Fruit fly (Drosophila melanogaster) whole organism, prepupa: ENCODE measurements around the gene CG11912.

Experiments
- CG10631 ChIP-seq: fragments of 200-800 bp; sonication (Bioruptor generic); optimal IDR thresholded peaks from 2 replicates; lab custom pipeline; 2016; ENCODE audit warnings: missing biosample characterization, missing genetic modification characterization
- CG10669 ChIP-seq: fragments of 200-800 bp; sonication (Bioruptor generic); optimal IDR thresholded peaks from 3 replicates; lab custom pipeline; 2018; ENCODE audit warnings: missing biosample characterization, mild to moderate bottlenecking, missing genetic modification characterization, moderate library complexity
- CG11294 ChIP-seq: fragments of 200-800 bp; sonication (Bioruptor generic); IDR thresholded peaks from 2 replicates; pipeline ENCODE4 v1.3.6; 2022; ENCODE audit warnings: missing biosample characterization, missing genetic modification characterization
- CG11762 ChIP-seq: fragments of 200-800 bp; sonication (Bioruptor generic); optimal IDR thresholded peaks from 3 replicates; lab custom pipeline; 2016; ENCODE audit warnings: missing biosample characterization, missing genetic modification characterization; ENCODE audit not compliant: insufficient read depth
- CG11902 ChIP-seq: fragments of 200-800 bp; sonication (Bioruptor generic); optimal IDR thresholded peaks from 3 replicates; lab custom pipeline; 2016; ENCODE audit warnings: missing biosample characterization, missing genetic modification characterization
- CG15336 ChIP-seq: fragments of 200-800 bp; sonication (Bioruptor generic); IDR thresholded peaks from 2 replicates; pipeline ENCODE4 v1.3.6; 2022; ENCODE audit warnings: missing biosample characterization, missing genetic modification characterization
- CG1621 ChIP-seq: fragments of 200-800 bp; sonication (Bioruptor generic); optimal IDR thresholded peaks from 3 replicates; lab custom pipeline; 2018; ENCODE audit warnings: missing biosample characterization, mild to moderate bottlenecking, missing genetic modification characterization
- CG16779 ChIP-seq: fragments of 200-800 bp; sonication (Bioruptor generic); optimal IDR thresholded peaks from 3 replicates; lab custom pipeline; 2017; ENCODE audit warnings: missing biosample characterization, mild to moderate bottlenecking, missing genetic modification characterization
- CG31627 ChIP-seq: fragments of 200-800 bp; sonication (Bioruptor generic); optimal IDR thresholded peaks from 3 replicates; lab custom pipeline; 2016; ENCODE audit warnings: missing biosample characterization, missing genetic modification characterization
- CG32006 ChIP-seq: fragments of 200-800 bp; sonication (Bioruptor generic); optimal IDR thresholded peaks from 3 replicates; lab custom pipeline; 2017; ENCODE audit warnings: missing biosample characterization, mild to moderate bottlenecking, missing genetic modification characterization
- CG6276 ChIP-seq: fragments of 200-800 bp; sonication (Bioruptor generic); optimal IDR thresholded peaks from 2 replicates; lab custom pipeline; 2017; ENCODE audit warnings: missing biosample characterization, mild to moderate bottlenecking, missing genetic modification characterization
- CG6792 ChIP-seq: fragments of 200-800 bp; sonication (Bioruptor generic); optimal IDR thresholded peaks from 3 replicates; lab custom pipeline; 2016; ENCODE audit warnings: missing biosample characterization, missing genetic modification characterization
- CG6854 ChIP-seq: fragments of 200-800 bp; sonication (Bioruptor generic); optimal IDR thresholded peaks from 2 replicates; lab custom pipeline; 2017; ENCODE audit warnings: missing biosample characterization, mild to moderate bottlenecking, missing genetic modification characterization
- CG7368 ChIP-seq: fragments of 200-800 bp; sonication (Bioruptor generic); optimal IDR thresholded peaks from 3 replicates; lab custom pipeline; 2016; ENCODE audit warnings: missing biosample characterization, missing genetic modification characterization
- CG8319 ChIP-seq: fragments of 200-800 bp; sonication (Bioruptor generic); optimal IDR thresholded peaks from 3 replicates; lab custom pipeline; 2016; ENCODE audit warnings: missing biosample characterization, missing genetic modification characterization
- Eip75B ChIP-seq: fragments of 200-800 bp; sonication (Bioruptor generic); optimal IDR thresholded peaks from 3 replicates; lab custom pipeline; 2016; ENCODE audit warnings: missing biosample characterization, missing genetic modification characterization
- Eip78C ChIP-seq: fragments of 200-800 bp; sonication (Bioruptor generic); peaks from one replicate; lab custom pipeline; 2016; ENCODE audit warnings: missing biosample characterization, missing genetic modification characterization
- Eip93F ChIP-seq: fragments of 200-800 bp; sonication (Bioruptor generic); optimal IDR thresholded peaks from 2 replicates; lab custom pipeline; 2016; ENCODE audit warnings: missing biosample characterization, mild to moderate bottlenecking, missing genetic modification characterization
- Hr38 ChIP-seq: sonication (Bioruptor generic); optimal IDR thresholded peaks from 2 replicates; lab custom pipeline; 2016; ENCODE audit warnings: missing biosample characterization, missing genetic modification characterization
- Hr39 ChIP-seq: fragments of 200-800 bp; sonication (Bioruptor generic); optimal IDR thresholded peaks from 2 replicates; lab custom pipeline; 2016; ENCODE audit warnings: missing biosample characterization, missing genetic modification characterization
- Smox ChIP-seq: fragments of 200-800 bp; sonication (Bioruptor generic); optimal IDR thresholded peaks from 3 replicates; lab custom pipeline; 2016; ENCODE audit warnings: missing biosample characterization, missing genetic modification characterization
- Sox14 ChIP-seq: fragments of 200-800 bp; sonication (Bioruptor generic); optimal IDR thresholded peaks from 3 replicates; lab custom pipeline; 2016; ENCODE audit warnings: missing biosample characterization, missing genetic modification characterization
- Sox15 ChIP-seq: fragments of 200-800 bp; sonication (Bioruptor generic); optimal IDR thresholded peaks from 3 replicates; lab custom pipeline; 2016; ENCODE audit warnings: missing biosample characterization, missing genetic modification characterization
- achi ChIP-seq: fragments of 200-800 bp; sonication (Bioruptor generic); optimal IDR thresholded peaks from 3 replicates; lab custom pipeline; 2016; ENCODE audit warnings: missing biosample characterization, missing genetic modification characterization
- acj6 ChIP-seq: fragments of 200-800 bp; sonication (Bioruptor generic); optimal IDR thresholded peaks from 3 replicates; lab custom pipeline; 2016; ENCODE audit warnings: missing biosample characterization, missing genetic modification characterization
- cyc ChIP-seq: fragments of 200-800 bp; sonication (Bioruptor generic); optimal IDR thresholded peaks from 3 replicates; lab custom pipeline; 2016; ENCODE audit warnings: missing biosample characterization, missing genetic modification characterization
- dsx ChIP-seq: fragments of 200-800 bp; optimal IDR thresholded peaks from 3 replicates; lab custom pipeline; 2019; ENCODE audit warnings: missing biosample characterization, mild to moderate bottlenecking, missing genetic modification characterization, moderate library complexity; ENCODE audit not compliant: poor library complexity, severe bottlenecking
- eg ChIP-seq: fragments of 200-800 bp; sonication (Bioruptor generic); IDR thresholded peaks from 3 replicates; pipeline ENCODE4 v1.3.6; 2022; ENCODE audit warnings: missing biosample characterization, missing genetic modification characterization
- fd59A ChIP-seq: fragments of 200-800 bp; sonication (Bioruptor generic); optimal IDR thresholded peaks from 2 replicates; lab custom pipeline; 2017; ENCODE audit warnings: missing biosample characterization, mild to moderate bottlenecking, missing genetic modification characterization, missing genetic modification reagents
- fd85E ChIP-seq: fragments of 200-800 bp; sonication (Bioruptor generic); optimal IDR thresholded peaks from 3 replicates; lab custom pipeline; 2016; ENCODE audit warnings: missing biosample characterization, missing genetic modification characterization
- fkh ChIP-seq: fragments of 200-800 bp; sonication (Bioruptor generic); optimal IDR thresholded peaks from 3 replicates; lab custom pipeline; 2017; ENCODE audit warnings: missing biosample characterization, mild to moderate bottlenecking, missing genetic modification characterization, moderate library complexity
- lz ChIP-seq: fragments of 200-800 bp; sonication (Bioruptor generic); optimal IDR thresholded peaks from 3 replicates; lab custom pipeline; 2016; ENCODE audit warnings: missing biosample characterization, missing genetic modification characterization
- net ChIP-seq: fragments of 200-800 bp; sonication (Bioruptor generic); optimal IDR thresholded peaks from 3 replicates; lab custom pipeline; 2016; ENCODE audit warnings: missing biosample characterization, missing genetic modification characterization
- pdm3 ChIP-seq: fragments of 200-800 bp; sonication (Bioruptor generic); optimal IDR thresholded peaks from 3 replicates; lab custom pipeline; 2016; ENCODE audit warnings: missing biosample characterization, missing genetic modification characterization
- salr ChIP-seq, 2 experiments: fragments of 200-800 bp; sonication (Bioruptor generic); optimal IDR thresholded peaks; 3 replicates each; lab custom pipeline; 2016 to 2018; ENCODE audit warnings: missing biosample characterization in 2 of 2, missing genetic modification characterization in 2 of 2, mild to moderate bottlenecking in 1 of 2
- spab ChIP-seq: fragments of 200-800 bp; sonication (Bioruptor generic); optimal IDR thresholded peaks from 2 replicates; lab custom pipeline; 2017; ENCODE audit warnings: missing biosample characterization, mild to moderate bottlenecking, missing genetic modification characterization, missing genetic modification reagents
- ss ChIP-seq, 2 experiments: fragments of 200-800 bp; sonication (Bioruptor generic); optimal IDR thresholded peaks; 2 replicates in 1 of 2; 3 replicates in 1 of 2; lab custom pipeline; 2017 to 2018; ENCODE audit warnings: mild to moderate bottlenecking in 2 of 2, missing biosample characterization in 2 of 2, missing genetic modification characterization in 2 of 2, moderate library complexity in 1 of 2
- svp ChIP-seq: fragments of 200-800 bp; sonication (Bioruptor generic); peaks from one replicate; lab custom pipeline; 2016; ENCODE audit warnings: missing biosample characterization, missing genetic modification characterization
- topi ChIP-seq: fragments of 200-800 bp; sonication (Bioruptor generic); optimal IDR thresholded peaks from 3 replicates; lab custom pipeline; 2016; ENCODE audit warnings: missing biosample characterization, missing genetic modification characterization
- vri ChIP-seq: fragments of 200-800 bp; sonication (Bioruptor generic); optimal IDR thresholded peaks from 3 replicates; lab custom pipeline; 2016; ENCODE audit warnings: missing biosample characterization, mild to moderate bottlenecking, missing genetic modification characterization

CG11912 gene

dm6 chr2L:300877-301706, 18.0 kb downstream of the CG11912 start:
- TF ChIP-seq Eip93F (GFP tag; lab: Kevin White, UChicago) (peak; percentile 80), Hr39 (no peak), Smox (GFP tag; lab: Kevin White, UChicago) (no peak), vri (GFP tag; lab: Kevin White, UChicago) (peak; percentile 91), svp (GFP tag; lab: Kevin White, UChicago) (peak; percentile 92), Sox14 (GFP tag; lab: Kevin White, UChicago) (peak; percentile 60)

dm6 chr2L:300006-300405, 19.1 kb downstream of the CG11912 start:
- TF ChIP-seq fd85E (GFP tag; lab: Kevin White, UChicago): no peak
- TF ChIP-seq vri (GFP tag; lab: Kevin White, UChicago): peak; percentile 90

- TF ChIP-seq CG11762 (GFP tag; lab: Kevin White, UChicago): no peak
- no peak for TF ChIP-seq salr (GFP tag; optimal IDR thresholded peaks at IDR 0.05; lab: Kevin White, UChicago)
- no peak for TF ChIP-seq net (GFP tag; lab: Kevin White, UChicago)
- peak; percentile 2 for TF ChIP-seq svp (GFP tag; lab: Kevin White, UChicago)
- TF ChIP-seq CG16779 (tag; lab: Kevin White, UChicago): no peak
- no peak for TF ChIP-seq CG31627
- TF ChIP-seq, all 60 proteins: peak for 1
These were observed 20.0 kb downstream of the CG11912 start for dm6 chr2L:299038-299437.

- TF ChIP-seq CG1621 (tag; lab: Kevin White, UChicago) (no peak), cyc (GFP tag; lab: Kevin White, UChicago) (no peak), svp (GFP tag; lab: Kevin White, UChicago) (peak; percentile 85), spab (no peak), Eip78C (GFP tag; lab: Kevin White, UChicago) (peak; percentile 39), fkh (GFP tag; lab: Kevin White, UChicago) (peak; percentile 89), topi (GFP tag; lab: Kevin White, UChicago) (no peak), fd59A (GFP tag; lab: Kevin White, UChicago) (no peak), Eip75B (GFP tag; lab: Kevin White, UChicago) (no peak), dsx (no peak), lz (no peak)
- TF ChIP-seq, all 60 proteins: peak for 3
These were observed 20.8 kb downstream of the CG11912 start for dm6 chr2L:298285-298644.

- TF ChIP-seq CG10669 (GFP tag; lab: Kevin White, UChicago) (peak; percentile 80), pdm3 (GFP tag; lab: Kevin White, UChicago) (peak; percentile 89), Hr38 (GFP tag; lab: Kevin White, UChicago) (peak; percentile 76), CG6854 (GFP tag; lab: Kevin White, UChicago) (peak; percentile 18), net (GFP tag; lab: Kevin White, UChicago) (peak; percentile 85), CG32006 (GFP tag; lab: Kevin White, UChicago) (peak; percentile 92), Sox15 (peak; percentile 90), CG6792 (peak; percentile 90), achi (GFP tag; lab: Kevin White, UChicago) (peak; percentile 89), CG7368 (GFP tag; lab: Kevin White, UChicago) (peak; percentile 79), salr (GFP tag; optimal IDR thresholded peaks at IDR 0.05; lab: Kevin White, UChicago) (peak; percentile 56 to 87), CG8319 (peak; percentile 83), CG10631 (GFP tag; lab: Kevin White, UChicago) (peak; percentile 93), eg (peak; percentile 81), cyc (GFP tag; lab: Kevin White, UChicago) (peak; percentile 93), CG11294 (GFP tag; lab: Robert Waterston, UW) (peak; percentile 67; the same call in 1 of the 2 replicates), Eip78C (GFP tag; lab: Kevin White, UChicago) (peak; percentile 95), topi (GFP tag; lab: Kevin White, UChicago) (peak; percentile 86), Hr39 (peak; percentile 89), CG11762 (GFP tag; lab: Kevin White, UChicago) (peak; percentile 75), spab (peak; percentile 60), CG15336 (GFP tag; lab: Robert Waterston, UW) (peak; percentile 80), acj6 (GFP tag; lab: Kevin White, UChicago) (peak; percentile 92), ss (GFP tag; optimal IDR thresholded peaks at IDR 0.05; lab: Kevin White, UChicago) (peak; percentile 47 to 80), CG6276 (GFP tag; lab: Kevin White, UChicago) (no peak), CG11902 (peak; percentile 87)
These were observed 21.4 kb downstream of the CG11912 start, which contains the start of gene Pi3K21B for dm6 chr2L:297480-298284. Gene Pi3K21B, plus strand, starts transcription at chr2L:297880.
